Fruit fly (Drosophila melanogaster) whole organism, embryonic: ENCODE data around the gene goe.

Experiments
- Abd-B ChIP-seq: fragments of 200-800 bp; sonication (Bioruptor generic); optimal IDR thresholded peaks from 2 replicates; lab custom pipeline; 2018; ENCODE audit warnings: missing biosample characterization, mild to moderate bottlenecking, missing genetic modification characterization, moderate library complexity
- Awh ChIP-seq: fragments of 200-800 bp; sonication (Bioruptor generic); IDR thresholded peaks from 2 replicates; pipeline ENCODE4, ENCODE4 v1.3.6; 2022; ENCODE audit warnings: missing biosample characterization, missing genetic modification characterization
- B-H2 ChIP-seq: fragments of 200-800 bp; sonication (Bioruptor generic); optimal IDR thresholded peaks from 2 replicates; lab custom pipeline; 2018; ENCODE audit warnings: missing biosample characterization, mild to moderate bottlenecking, missing genetic modification characterization
- CG10209 ChIP-seq: fragments of 200-800 bp; sonication (Bioruptor generic); optimal IDR thresholded peaks from 3 replicates; lab custom pipeline; 2017; ENCODE audit warnings: missing biosample characterization, mild to moderate bottlenecking, missing genetic modification characterization, missing genetic modification reagents
- CG12071 ChIP-seq: fragments of 200-800 bp; sonication (Bioruptor generic); optimal IDR thresholded peaks from 3 replicates; lab custom pipeline; 2018; ENCODE audit warnings: missing biosample characterization, mild to moderate bottlenecking, missing genetic modification characterization
- CG12104 ChIP-seq: fragments of 200-800 bp; sonication (Bioruptor generic); optimal IDR thresholded peaks from 3 replicates; lab custom pipeline; 2016; ENCODE audit warnings: missing biosample characterization, missing genetic modification characterization
- CG12659 ChIP-seq: fragments of 200-800 bp; sonication (Bioruptor generic); optimal IDR thresholded peaks from 3 replicates; lab custom pipeline; 2017; ENCODE audit warnings: mild to moderate bottlenecking, missing biosample characterization, missing genetic modification reagents, missing genetic modification characterization
- CG12769 ChIP-seq: fragments of 200-800 bp; sonication (Bioruptor generic); optimal IDR thresholded peaks from 2 replicates; lab custom pipeline; 2019; ENCODE audit warnings: missing biosample characterization, mild to moderate bottlenecking, missing genetic modification characterization, moderate library complexity
- CG1603 ChIP-seq: fragments of 200-800 bp; sonication (Bioruptor generic); optimal IDR thresholded peaks from 2 replicates; lab custom pipeline; 2019; ENCODE audit warnings: missing biosample characterization, mild to moderate bottlenecking, missing genetic modification characterization, moderate library complexity
- CG16815 ChIP-seq: fragments of 200-800 bp; sonication (Bioruptor generic); optimal IDR thresholded peaks from 3 replicates; lab custom pipeline; 2017; ENCODE audit warnings: missing biosample characterization, mild to moderate bottlenecking, missing genetic modification characterization
- CG16863 ChIP-seq: fragments of 200-800 bp; sonication (Bioruptor generic); optimal IDR thresholded peaks from 3 replicates; lab custom pipeline; 2016; ENCODE audit warnings: missing biosample characterization, missing genetic modification characterization
- CG17361 ChIP-seq: fragments of 200-800 bp; sonication (Bioruptor generic); IDR thresholded peaks from 3 replicates; pipeline ENCODE4 v1.3.6; 2022; ENCODE audit warnings: missing biosample characterization, missing genetic modification characterization
- CG17829 ChIP-seq: fragments of 200-800 bp; optimal IDR thresholded peaks from 2 replicates; lab custom pipeline; 2019; ENCODE audit warnings: missing biosample characterization, mild to moderate bottlenecking, missing genetic modification characterization, moderate library complexity
- CG18619 ChIP-seq: fragments of 200-800 bp; sonication (Bioruptor generic); optimal IDR thresholded peaks from 3 replicates; lab custom pipeline; 2017; ENCODE audit warnings: missing biosample characterization, mild to moderate bottlenecking, missing genetic modification characterization
- CG2199 ChIP-seq: fragments of 200-800 bp; sonication (Bioruptor generic); IDR thresholded peaks from 3 replicates; pipeline ENCODE4 v1.3.6; 2022; ENCODE audit warnings: missing biosample characterization, missing genetic modification characterization
- CG32767 ChIP-seq: fragments of 200-800 bp; sonication (Bioruptor generic); IDR thresholded peaks from 2 replicates; pipeline ENCODE4 v1.3.6; 2022; ENCODE audit warnings: missing biosample characterization, missing genetic modification characterization
- CG34224 ChIP-seq: fragments of 200-800 bp; sonication (Bioruptor generic); IDR thresholded peaks from 3 replicates; pipeline ENCODE4 v1.3.6; 2022; ENCODE audit warnings: missing biosample characterization, missing genetic modification characterization; ENCODE audit not compliant: partially characterized antibody
- CG5953 ChIP-seq: fragments of 200-800 bp; sonication (Bioruptor generic); IDR thresholded peaks from 2 replicates; pipeline ENCODE4 v1.3.6; 2022; ENCODE audit warnings: missing biosample characterization, missing genetic modification characterization
- CG6175 ChIP-seq: fragments of 200-800 bp; sonication (Bioruptor generic); IDR thresholded peaks from 3 replicates; pipeline ENCODE4 v1.3.6; 2022; ENCODE audit warnings: missing biosample characterization, missing genetic modification characterization
- CG6854 ChIP-seq: fragments of 200-800 bp; sonication (Bioruptor generic); optimal IDR thresholded peaks from 3 replicates; lab custom pipeline; 2017; ENCODE audit warnings: missing biosample characterization, mild to moderate bottlenecking, missing genetic modification characterization
- CG7786 ChIP-seq: fragments of 200-800 bp; sonication (Bioruptor generic); optimal IDR thresholded peaks from 2 replicates; lab custom pipeline; 2016; ENCODE audit warnings: missing biosample characterization, missing genetic modification characterization
- D ChIP-seq, 2 experiments: fragments of 200-800 bp in 1 of 2; fragments of >200 bp in 1 of 2; sonication (Bioruptor generic) in 1 of 2; optimal IDR thresholded peaks; 2 replicates in 1 of 2; 3 replicates in 1 of 2; lab custom pipeline; 2017; ENCODE audit warnings: mild to moderate bottlenecking in 1 of 2, missing biosample characterization in 1 of 2, missing genetic modification characterization in 1 of 2, missing genetic modification reagents in 1 of 2
- Deaf1 ChIP-seq: fragments of 200-800 bp; optimal IDR thresholded peaks from 3 replicates; lab custom pipeline; 2019; ENCODE audit warnings: missing biosample characterization, mild to moderate bottlenecking, missing genetic modification characterization, moderate library complexity
- Dll ChIP-seq: fragments of 200-800 bp; sonication (Bioruptor generic); IDR thresholded peaks from 4 replicates; pipeline ENCODE4 v1.3.6; 2022; ENCODE audit warnings: missing biosample characterization, missing genetic modification characterization; ENCODE audit not compliant: partially characterized antibody
- GATAe ChIP-seq: fragments of 200-800 bp; sonication (Bioruptor generic); conservative IDR thresholded peaks from 2 replicates; pipeline ENCODE4 v1.3.6; 2022; ENCODE audit warnings: missing biosample characterization, missing genetic modification characterization
- Hey ChIP-seq: fragments of 200-800 bp; sonication (Bioruptor generic); optimal IDR thresholded peaks from 3 replicates; lab custom pipeline; 2018; ENCODE audit warnings: missing biosample characterization, mild to moderate bottlenecking, missing genetic modification characterization
- Hmr ChIP-seq: fragments of 200-800 bp; sonication (Bioruptor generic); optimal IDR thresholded peaks from 3 replicates; lab custom pipeline; 2017; ENCODE audit warnings: mild to moderate bottlenecking, missing biosample characterization, missing genetic modification reagents, missing genetic modification characterization
- NC2α ChIP-seq: fragments of 200-800 bp; sonication (Bioruptor generic); optimal IDR thresholded peaks from 2 replicates; lab custom pipeline; 2016; ENCODE audit warnings: missing biosample characterization, missing genetic modification characterization
- NK7.1 ChIP-seq: fragments of 200-800 bp; sonication (Bioruptor generic); optimal IDR thresholded peaks from 3 replicates; lab custom pipeline; 2016; ENCODE audit warnings: missing biosample characterization, missing genetic modification characterization
- Oaz ChIP-seq: fragments of 200-800 bp; sonication (Bioruptor generic); IDR thresholded peaks from 2 replicates; pipeline ENCODE4 v1.3.6; 2022; ENCODE audit warnings: missing biosample characterization, missing genetic modification characterization
- Stat92E ChIP-seq, 3 experiments: fragments of >200 bp in 2 of 3; fragments of 200-800 bp in 1 of 3; sonication (Bioruptor generic) in 1 of 3; optimal IDR thresholded peaks; 2 replicates each; lab custom pipeline; 2017 to 2019; ENCODE audit warnings: missing biosample characterization in 3 of 3, missing genetic modification characterization in 3 of 3, mild to moderate bottlenecking in 1 of 3, moderate library complexity in 1 of 3
- ara ChIP-seq: fragments of 200-800 bp; sonication (Bioruptor generic); IDR thresholded peaks from 2 replicates; pipeline ENCODE4 v1.3.6; 2022; ENCODE audit warnings: missing biosample characterization, missing genetic modification characterization
- croc ChIP-seq: fragments of 200-800 bp; sonication (Bioruptor generic); conservative IDR thresholded peaks from 3 replicates; pipeline ENCODE4 v1.3.6; 2022; ENCODE audit warnings: missing biosample characterization, missing genetic modification characterization
- dpn ChIP-seq, 2 experiments: fragments of 200-800 bp; sonication (Bioruptor generic); optimal IDR thresholded peaks; 3 replicates each; lab custom pipeline; 2016; ENCODE audit warnings: missing biosample characterization in 2 of 2, missing genetic modification characterization in 2 of 2
- esg ChIP-seq: fragments of 200-800 bp; sonication (Bioruptor generic); conservative IDR thresholded peaks from 2 replicates; pipeline ENCODE4 v1.3.6; 2022; ENCODE audit warnings: missing biosample characterization, missing genetic modification characterization
- gem ChIP-seq: fragments of 200-800 bp; sonication (Bioruptor generic); optimal IDR thresholded peaks from 2 replicates; lab custom pipeline; 2019; ENCODE audit warnings: missing biosample characterization, mild to moderate bottlenecking, missing genetic modification characterization, moderate library complexity
- hth ChIP-seq: fragments of >200 bp; optimal IDR thresholded peaks from 2 replicates; lab custom pipeline; 2017; ENCODE audit warnings: inconsistent platforms
- lmd ChIP-seq: fragments of 200-800 bp; sonication (Bioruptor generic); IDR thresholded peaks from 2 replicates; pipeline ENCODE4 v1.3.6; 2022; ENCODE audit warnings: missing biosample characterization, missing genetic modification characterization
- nau ChIP-seq: fragments of 200-800 bp; sonication (Bioruptor generic); optimal IDR thresholded peaks from 3 replicates; lab custom pipeline; 2017; ENCODE audit warnings: missing biosample characterization, mild to moderate bottlenecking, missing genetic modification characterization, missing genetic modification reagents
- onecut ChIP-seq: fragments of 200-800 bp; sonication (Bioruptor generic); IDR thresholded peaks from 2 replicates; pipeline ENCODE4 v1.3.6; 2022; ENCODE audit warnings: missing biosample characterization, missing genetic modification characterization
- org-1 ChIP-seq: fragments of 200-800 bp; sonication (Bioruptor generic); optimal IDR thresholded peaks from 2 replicates; lab custom pipeline; 2017; ENCODE audit warnings: missing biosample characterization, missing genetic modification characterization
- pnt ChIP-seq: fragments of 200-800 bp; sonication (Bioruptor generic); optimal IDR thresholded peaks from 3 replicates; lab custom pipeline; 2016; ENCODE audit warnings: missing biosample characterization, missing genetic modification characterization
- psq ChIP-seq: fragments of 200-800 bp; sonication (Bioruptor generic); optimal IDR thresholded peaks from 2 replicates; lab custom pipeline; 2017; ENCODE audit warnings: missing biosample characterization, missing genetic modification characterization
- stwl ChIP-seq: fragments of 200-800 bp; sonication (Bioruptor generic); optimal IDR thresholded peaks from 3 replicates; lab custom pipeline; 2018; ENCODE audit warnings: missing biosample characterization, mild to moderate bottlenecking, missing genetic modification characterization, moderate library complexity
- sug ChIP-seq: fragments of 200-800 bp; optimal IDR thresholded peaks from 2 replicates; lab custom pipeline; 2019; ENCODE audit warnings: missing biosample characterization, mild to moderate bottlenecking, missing genetic modification characterization, moderate library complexity
- unpg ChIP-seq: fragments of 200-800 bp; sonication (Bioruptor generic); optimal IDR thresholded peaks from 3 replicates; lab custom pipeline; 2018; ENCODE audit warnings: missing biosample characterization, mild to moderate bottlenecking, missing genetic modification characterization, moderate library complexity
- vvl ChIP-seq: fragments of 200-800 bp; sonication (Bioruptor generic); IDR thresholded peaks from 2 replicates; pipeline ENCODE4 v1.3.6; 2022; ENCODE audit warnings: missing biosample characterization, missing genetic modification characterization
- zen2 ChIP-seq: fragments of 200-800 bp; sonication (Bioruptor generic); IDR thresholded peaks from 3 replicates; pipeline ENCODE4 v1.3.6; 2022; ENCODE audit warnings: missing biosample characterization, missing genetic modification characterization; ENCODE audit not compliant: partially characterized antibody

goe gene

dm6 chrX:16782175-16782916 lies 30.6 kb upstream of the goe start (continued):
- TF ChIP-seq CG17361 (GFP tag; lab: Robert Waterston, UW) (peak; percentile 55; the same call in 2 of the 3 replicates), org-1 (GFP tag; lab: Kevin White, UChicago) (peak; percentile 11), Hmr (peak; percentile 50), CG16863 (GFP tag; lab: Kevin White, UChicago) (peak; percentile 53), D (optimal IDR thresholded peaks at IDR 0.05; lab: Kevin White, UChicago) (no peak), D (GFP tag; optimal IDR thresholded peaks at IDR 0.05; lab: Kevin White, UChicago) (peak; percentile 35), CG6854 (GFP tag; lab: Kevin White, UChicago) (peak; percentile 1), CG1603 (tag; lab: Kevin White, UChicago) (peak; percentile 17), Hey (tag; lab: Kevin White, UChicago) (no peak), CG6175 (GFP tag; lab: Robert Waterston, UW) (no peak), unpg (peak; percentile 63), B-H2 (GFP tag; lab: Kevin White, UChicago) (no peak), GATAe (GFP tag; lab: Robert Waterston, UW) (no peak), croc (GFP tag; lab: Robert Waterston, UW) (peak; percentile 30; the same call in 1 of the 3 replicates), pnt (GFP tag; lab: Kevin White, UChicago) (peak; percentile 53), CG17829 (tag; lab: Kevin White, UChicago) (no peak), gem (tag; lab: Kevin White, UChicago) (peak; percentile 70), sug (tag; lab: Kevin White, UChicago) (no peak), Awh (peak; percentile 65; the same call in 1 of the 2 replicates), CG32767 (peak; percentile 32; the same call in 1 of the 2 replicates), Deaf1 (tag; lab: Kevin White, UChicago) (peak; percentile 57), Oaz (GFP tag; lab: Robert Waterston, UW) (no peak), dpn (GFP tag; optimal IDR thresholded peaks at IDR 0.05; lab: Kevin White, UChicago) (peak; percentile 47 to 59), CG10209 (GFP tag; lab: Kevin White, UChicago) (peak; percentile 54), NK7.1 (GFP tag; lab: Kevin White, UChicago) (no peak), psq (GFP tag; lab: Kevin White, UChicago) (no peak), ara (GFP tag; lab: Robert Waterston, UW) (peak; percentile 38; the same call in 1 of the 2 replicates), CG2199 (GFP tag; lab: Robert Waterston, UW) (no peak), vvl (GFP tag; lab: Robert Waterston, UW) (peak; percentile 58), CG7786 (GFP tag; lab: Kevin White, UChicago) (peak; percentile 30), Dll (no peak), esg (peak; percentile 35), CG12104 (GFP tag; lab: Kevin White, UChicago) (peak; percentile 29), CG18619 (GFP tag; lab: Kevin White, UChicago) (peak; percentile 21), zen2 (GFP tag; lab: Robert Waterston, UW) (no peak), Abd-B (peak; percentile 4), CG34224 (GFP tag; lab: Robert Waterston, UW) (no peak), lmd (GFP tag; lab: Robert Waterston, UW) (peak; percentile 57), Stat92E (GFP tag; optimal IDR thresholded peaks at IDR 0.05; lab: Kevin White, UChicago) (no peak), CG12769 (tag; lab: Kevin White, UChicago) (peak; percentile 41), CG16815 (GFP tag; lab: Kevin White, UChicago) (peak; percentile 7), hth (no peak), nau (peak; percentile 11), CG12071 (GFP tag; lab: Kevin White, UChicago) (peak; percentile 6), stwl (no peak), NC2α (GFP tag; lab: Kevin White, UChicago) (no peak), onecut (GFP tag; lab: Robert Waterston, UW) (peak; percentile 34), CG12659 (peak; percentile 33), CG5953 (no peak)
